Fruit fly (Drosophila melanogaster): Measurements from ENCODE around the gene RanBP3.

Gene RanBP3

dm6 chr3R:23763015-23763414 lies 10.4 kb upstream of the RanBP3 start, which contains the start of gene udt (continued):
- TF ChIP-seq phol (tag; optimal IDR thresholded peaks at IDR 0.05) (peak; percentile 20), Dref (GFP tag; IDR thresholded peaks at IDR 0.05) (0 out of 2 replicates have a peak, but pooled peaks have one; percentile 34), Rx (GFP tag; IDR thresholded peaks at IDR 0.05) (no peak), Med (GFP tag) (peak; percentile 78), luna (GFP tag; optimal IDR thresholded peaks at IDR 0.05) (peak; percentile 4), Camta (GFP tag; optimal IDR thresholded peaks at IDR 0.05) (peak; percentile 35), Rfx (GFP tag; IDR thresholded peaks at IDR 0.05) (peak; percentile 47; the same call in 1 of the 2 replicates), CG13123 (GFP tag; optimal IDR thresholded peaks at IDR 0.05) (no peak), CG4617 (GFP tag; optimal IDR thresholded peaks at IDR 0.05; ENCODE audit: borderline replicate concordance) (peak; percentile 58), jing (GFP tag; optimal IDR thresholded peaks at IDR 0.05) (no peak), Dp (GFP tag; optimal IDR thresholded peaks at IDR 0.05) (peak; percentile 27), zen (tag; optimal IDR thresholded peaks at IDR 0.05) (peak; percentile 53), CG13287 (GFP tag; IDR thresholded peaks at IDR 0.05; ENCODE audit: partially characterized antibody) (peak; percentile 33; the same call in 1 of the 2 replicates), CG10209 (GFP tag; optimal IDR thresholded peaks at IDR 0.05) (peak; percentile 11), Ets97D (GFP tag; optimal IDR thresholded peaks at IDR 0.05) (peak; percentile 6), Pdp1 (GFP tag; optimal IDR thresholded peaks at IDR 0.05) (no peak), CG4820 (GFP tag; optimal IDR thresholded peaks at IDR 0.05) (peak; percentile 18), abd-A (tag; optimal IDR thresholded peaks at IDR 0.05) (no peak), lilli (GFP tag; optimal IDR thresholded peaks at IDR 0.05) (peak; percentile 13), zfh1 (GFP tag; IDR thresholded peaks at IDR 0.05) (no peak), CG2116 (GFP tag; optimal IDR thresholded peaks at IDR 0.05) (peak; percentile 19), onecut (GFP tag; IDR thresholded peaks at IDR 0.05) (peak; percentile 15; the same call in 1 of the 2 replicates), Abd-B (GFP tag; optimal IDR thresholded peaks at IDR 0.05) (peak; percentile 46), row (GFP tag; IDR thresholded peaks at IDR 0.05) (no peak), sd (tag; optimal IDR thresholded peaks at IDR 0.05) (no peak), mam (GFP tag; optimal IDR thresholded peaks at IDR 0.05) (peak; percentile 43), ind (GFP tag; optimal IDR thresholded peaks at IDR 0.05) (peak; percentile 14), Sry-δ (GFP tag; optimal IDR thresholded peaks at IDR 0.05) (peak; percentile 10), sens (GFP tag) (peak; percentile 80), CG10267 (tag; optimal IDR thresholded peaks at IDR 0.05) (peak; percentile 94), oc (tag; optimal IDR thresholded peaks at IDR 0.05) (peak; percentile 51), Usf (GFP tag; optimal IDR thresholded peaks at IDR 0.05) (no peak), Dll (GFP tag; IDR thresholded peaks at IDR 0.05; ENCODE audit: partially characterized antibody) (peak; percentile 44; the same call in 1 of the 4 replicates), CG7745 (tag; optimal IDR thresholded peaks at IDR 0.05) (no peak), ro (GFP tag; IDR thresholded peaks at IDR 0.05) (no peak), CG12155 (GFP tag; optimal IDR thresholded peaks at IDR 0.05) (peak; percentile 14), B-H2 (GFP tag; optimal IDR thresholded peaks at IDR 0.05) (peak; percentile 23), usp (GFP tag; optimal IDR thresholded peaks at IDR 0.05) (no peak), CG1647 (GFP tag; optimal IDR thresholded peaks at IDR 0.05) (peak; percentile 24), MBD-R2 (GFP tag; IDR thresholded peaks at IDR 0.05) (peak; percentile 32; the same call in 1 of the 2 replicates), MESR4 (GFP tag; optimal IDR thresholded peaks at IDR 0.05) (peak; percentile 64), CG9932 (GFP tag; IDR thresholded peaks at IDR 0.05) (peak; percentile 18; the same call in 1 of the 2 replicates), Adf1 (GFP tag; IDR thresholded peaks at IDR 0.05) (no peak), stwl (tag; optimal IDR thresholded peaks at IDR 0.05) (peak; percentile 86), trem (tag; optimal IDR thresholded peaks at IDR 0.05) (peak; percentile 35), amos (GFP tag; IDR thresholded peaks at IDR 0.05; ENCODE audit: partially characterized antibody) (peak; percentile 8; the same call in 1 of the 2 replicates), CG1603 (tag; optimal IDR thresholded peaks at IDR 0.05) (peak; percentile 53), CG15514 (GFP tag; optimal IDR thresholded peaks at IDR 0.05) (peak; percentile 55), Myb (GFP tag; optimal IDR thresholded peaks at IDR 0.05) (peak; percentile 86), Stat92E (GFP tag; optimal IDR thresholded peaks at IDR 0.05) (no peak)
